Worm (Caenorhabditis elegans): ENCODE data around the gene ZC513.3.

ce11 chrV:8040247-8041084 lies 6.3 kb upstream of the ZC513.3 start:
- TF ChIP-seq flt-1 (GFP tag; IDR thresholded peaks at IDR 0.05) (no peak), ztf-23 (GFP tag; IDR thresholded peaks at IDR 0.05) (no peak)
